Worm (Caenorhabditis elegans) whole organism, L4 larva: ENCODE data around the gene pho-9.

Experiments used
- F26F4.8 ChIP-seq: fragments of 200-800 bp; sonication (Bioruptor generic); conservative IDR thresholded peaks from 2 replicates; pipeline ENCODE4 v1.3.6; 2022; ENCODE audit warnings: missing genetic modification characterization, missing compliant biosample characterization
- F37D6.2 ChIP-seq: sonication (generic microtip); optimal IDR thresholded peaks from 2 replicates; lab custom pipeline; 2016; ENCODE audit warnings: mild to moderate bottlenecking, missing genetic modification characterization, missing compliant biosample characterization
- F44E2.7 ChIP-seq: fragments of 200-800 bp; sonication (Bioruptor generic); IDR thresholded peaks from 2 replicates; pipeline ENCODE4 v2.1.2; 2022; ENCODE audit warnings: missing genetic modification characterization, missing compliant biosample characterization
- F49E8.2 ChIP-seq: sonication (generic microtip); optimal IDR thresholded peaks from 2 replicates; lab custom pipeline; 2016; ENCODE audit warnings: missing compliant biosample characterization, mild to moderate bottlenecking, missing genetic modification characterization, borderline replicate concordance
- aha-1 ChIP-seq: fragments of 150-350 bp; peaks from one replicate; lab custom pipeline; 2014; ENCODE audit warnings: missing biosample characterization, missing genetic modification characterization
- ceh-82 ChIP-seq: sonication (generic microtip); optimal IDR thresholded peaks from 2 replicates; lab custom pipeline; 2017; ENCODE audit warnings: missing biosample characterization, missing genetic modification characterization
- ctbp-1 ChIP-seq: fragments of 200-800 bp; sonication (Bioruptor generic); IDR thresholded peaks from 2 replicates; pipeline ENCODE4 v1.3.6; 2022; ENCODE audit warnings: missing genetic modification reagents, missing genetic modification characterization, missing compliant biosample characterization
- daf-12 ChIP-seq: fragments of 150-350 bp; optimal IDR thresholded peaks from 2 replicates; lab custom pipeline; 2014; ENCODE audit warnings: missing biosample characterization, missing genetic modification reagents, missing genetic modification characterization
- daf-16 ChIP-seq, 3 experiments: sonication (generic microtip); optimal IDR thresholded peaks; 2 replicates each; lab custom pipeline; 2016 to 2017; ENCODE audit warnings: missing genetic modification characterization in 3 of 3, missing genetic modification reagents in 3 of 3, mild to moderate bottlenecking in 2 of 3, missing compliant biosample characterization in 2 of 3, missing biosample characterization in 1 of 3, moderate library complexity in 1 of 3
- dmd-6 ChIP-seq: fragments of 200-800 bp; sonication (Bioruptor generic); IDR thresholded peaks from 2 replicates; pipeline ENCODE4 v1.3.6; 2022; ENCODE audit warnings: missing genetic modification reagents, missing genetic modification characterization, missing compliant biosample characterization
- dmd-8 ChIP-seq: fragments of 200-800 bp; sonication (Bioruptor generic); IDR thresholded peaks from 2 replicates; pipeline ENCODE4 v1.3.6; 2022; ENCODE audit warnings: missing genetic modification characterization, missing compliant biosample characterization
- dve-1 ChIP-seq: sonication (generic microtip); optimal IDR thresholded peaks from 2 replicates; lab custom pipeline; 2017; ENCODE audit warnings: antibody characterized with exemption, mild to moderate bottlenecking, missing genetic modification characterization, missing compliant biosample characterization; ENCODE audit not compliant: insufficient read depth
- hlh-11 ChIP-seq: fragments of 200-800 bp; sonication (Bioruptor generic); optimal IDR thresholded peaks from 2 replicates; lab custom pipeline; 2018; ENCODE audit warnings: mild to moderate bottlenecking, missing genetic modification characterization, missing compliant biosample characterization
- lim-7 ChIP-seq: fragments of 200-800 bp; sonication (Bioruptor generic); IDR thresholded peaks from 2 replicates; pipeline ENCODE4 v1.3.6; 2022; ENCODE audit warnings: missing genetic modification characterization, missing compliant biosample characterization
- lin-1 ChIP-seq: fragments of 200-800 bp; sonication (Bioruptor generic); IDR thresholded peaks from 2 replicates; pipeline ENCODE4 v1.3.6; 2022; ENCODE audit warnings: missing genetic modification reagents, missing genetic modification characterization, missing compliant biosample characterization
- lin-15B ChIP-seq: fragments of 150-350 bp; sonication (generic microtip); optimal IDR thresholded peaks from 3 replicates; lab custom pipeline; 2014; ENCODE audit warnings: missing biosample characterization, missing genetic modification characterization
- lin-38 ChIP-seq: fragments of 200-800 bp; sonication (Bioruptor generic); IDR thresholded peaks from 2 replicates; pipeline ENCODE4 v1.3.6; 2022; ENCODE audit warnings: missing genetic modification reagents, missing genetic modification characterization, missing compliant biosample characterization
- lin-39 ChIP-seq: fragments of 150-350 bp; optimal IDR thresholded peaks from 2 replicates; lab custom pipeline; 2014; ENCODE audit warnings: missing biosample characterization, missing genetic modification reagents, missing genetic modification characterization
- lir-3 ChIP-seq: sonication (generic microtip); optimal IDR thresholded peaks from 2 replicates; lab custom pipeline; 2016; ENCODE audit warnings: mild to moderate bottlenecking, missing genetic modification characterization, missing compliant biosample characterization
- mes-2 ChIP-seq: sonication (generic microtip); optimal IDR thresholded peaks from 2 replicates; lab custom pipeline; 2016; ENCODE audit warnings: missing genotype, mild to moderate bottlenecking, missing genetic modification characterization, missing compliant biosample characterization; ENCODE audit not compliant: poor library complexity, severe bottlenecking
- nhr-237 ChIP-seq: sonication (generic microtip); optimal IDR thresholded peaks from 2 replicates; lab custom pipeline; 2017; ENCODE audit warnings: missing biosample characterization, missing genetic modification characterization
- nhr-28 ChIP-seq: fragments of 150-350 bp; optimal IDR thresholded peaks from 2 replicates; lab custom pipeline; 2014; ENCODE audit warnings: missing biosample characterization, missing genetic modification characterization
- nhr-42 ChIP-seq: fragments of 200-800 bp; sonication (Bioruptor generic); IDR thresholded peaks from 2 replicates; pipeline ENCODE4 v1.3.6; 2022; ENCODE audit warnings: missing genetic modification characterization, missing compliant biosample characterization
- nhr-48 ChIP-seq: sonication (generic microtip); optimal IDR thresholded peaks from 2 replicates; lab custom pipeline; 2016; ENCODE audit warnings: mild to moderate bottlenecking, missing genetic modification characterization, missing compliant biosample characterization
- nhr-77 ChIP-seq: fragments of 150-350 bp; optimal IDR thresholded peaks from 2 replicates; lab custom pipeline; 2014; ENCODE audit warnings: missing biosample characterization, missing genetic modification characterization
- php-3 ChIP-seq: fragments of 200-800 bp; sonication (Bioruptor generic); IDR thresholded peaks from 2 replicates; pipeline ENCODE4 v1.3.6; 2022; ENCODE audit warnings: missing genetic modification reagents, missing genetic modification characterization, missing compliant biosample characterization
- pqm-1 ChIP-seq: sonication (generic microtip); optimal IDR thresholded peaks from 2 replicates; lab custom pipeline; 2017; ENCODE audit warnings: missing biosample characterization, missing genetic modification characterization
- snpc-1.2 ChIP-seq: fragments of 200-800 bp; sonication (Bioruptor generic); IDR thresholded peaks from 2 replicates; pipeline ENCODE4 v1.3.6; 2022; ENCODE audit warnings: missing genetic modification reagents, missing genetic modification characterization, missing compliant biosample characterization
- tra-1 ChIP-seq: fragments of 200-800 bp; sonication (Bioruptor generic); IDR thresholded peaks from 2 replicates; pipeline ENCODE4 v1.3.6; 2022; ENCODE audit warnings: missing genetic modification reagents, missing genetic modification characterization, missing compliant biosample characterization
- unc-130 ChIP-seq: sonication (generic microtip); optimal IDR thresholded peaks from 2 replicates; lab custom pipeline; 2016; ENCODE audit warnings: missing genetic modification reagents, missing genetic modification characterization, missing compliant biosample characterization
- ztf-11 ChIP-seq: fragments of 150-350 bp; optimal IDR thresholded peaks from 2 replicates; lab custom pipeline; 2014; ENCODE audit warnings: missing biosample characterization, missing genetic modification characterization

The pho-9 gene

ce11 chrIII:2733606-2734183, 26.9 kb downstream of the pho-9 start, which contains the start of gene Y71H2AM.12:
Y71H2AM.12 (minus strand) TSS chrIII:2734091.
- TF ChIP-seq aha-1 (peak; percentile 35), nhr-48 (tag; lab: Kevin White, UChicago) (peak; percentile 12), dmd-6 (peak; percentile 62), hlh-11 (peak; percentile 61), F26F4.8 (GFP tag; lab: Robert Waterston, UW) (no peak), lin-15B (no peak), tra-1 (GFP tag; lab: Robert Waterston, UW) (0 out of 2 replicates have a peak, but pooled peaks have one; percentile 55), nhr-42 (GFP tag; lab: Robert Waterston, UW) (no peak), daf-16 (GFP tag; optimal IDR thresholded peaks at IDR 0.05; lab: Kevin White, UChicago) (no peak), daf-16 (tag; optimal IDR thresholded peaks at IDR 0.05; lab: Kevin White, UChicago) (peak; percentile 25), ctbp-1 (no peak), nhr-77 (tag; lab: Kevin White, UChicago) (peak; percentile 44), pqm-1 (tag; lab: Kevin White, UChicago) (peak; percentile 34), ceh-82 (tag; lab: Kevin White, UChicago) (no peak), dve-1 (tag; lab: Kevin White, UChicago) (peak; percentile 40), F44E2.7 (no peak), lim-7 (GFP tag; lab: Robert Waterston, UW) (no peak), lir-3 (tag; lab: Kevin White, UChicago) (no peak), lin-39 (tag; lab: Kevin White, UChicago) (no peak), lin-1 (GFP tag; lab: Robert Waterston, UW) (peak; percentile 6; the same call in 1 of the 2 replicates), nhr-28 (tag; lab: Kevin White, UChicago) (peak; percentile 30), snpc-1.2 (no peak), mes-2 (no peak), daf-12 (no peak)

ce11 chrIII:2725221-2726203, 35.1 kb downstream of the pho-9 start, which contains the start of gene cosa-1:
cosa-1 (plus strand) TSS chrIII:2726116.
- TF ChIP-seq ztf-11 (tag; lab: Kevin White, UChicago) (no peak), mes-2 (no peak), F49E8.2 (tag; lab: Kevin White, UChicago) (peak; percentile 86), hlh-11 (peak; percentile 69), unc-130 (GFP tag; lab: Kevin White, UChicago) (peak; percentile 63), daf-16 (GFP tag; optimal IDR thresholded peaks at IDR 0.05; lab: Kevin White, UChicago) (peak in 1 of 2 experiments; percentile 13), daf-16 (tag; optimal IDR thresholded peaks at IDR 0.05; lab: Kevin White, UChicago) (no peak), lin-38 (GFP tag; lab: Robert Waterston, UW) (0 out of 2 replicates have a peak, but pooled peaks have one; percentile 28), dve-1 (tag; lab: Kevin White, UChicago) (peak; percentile 17), nhr-237 (tag; lab: Kevin White, UChicago) (no peak)

DNA sequence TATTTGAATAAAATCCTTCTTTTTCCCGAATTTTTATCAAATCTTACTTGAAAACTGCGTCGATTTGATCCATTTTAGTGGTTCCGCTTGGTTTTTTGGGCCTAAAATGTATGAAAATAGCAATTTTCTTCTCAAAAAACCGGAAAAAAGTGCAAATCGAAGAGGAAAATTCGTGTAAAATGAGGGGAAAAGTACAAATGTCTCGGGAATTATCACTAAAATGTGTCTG, 35.7 kb downstream of the pho-9 start, which contains the start of gene Y71H2AM.11:
Gene Y71H2AM.11, minus strand, starts transcription at position 101 of the 229 bp plus-strand sequence.
- TF ChIP-seq F37D6.2 (tag; lab: Kevin White, UChicago), result no peak
- TF ChIP-seq ceh-82 (tag; lab: Kevin White, UChicago), result no peak
- TF ChIP-seq, all 104 proteins: peak for 0

DNA sequence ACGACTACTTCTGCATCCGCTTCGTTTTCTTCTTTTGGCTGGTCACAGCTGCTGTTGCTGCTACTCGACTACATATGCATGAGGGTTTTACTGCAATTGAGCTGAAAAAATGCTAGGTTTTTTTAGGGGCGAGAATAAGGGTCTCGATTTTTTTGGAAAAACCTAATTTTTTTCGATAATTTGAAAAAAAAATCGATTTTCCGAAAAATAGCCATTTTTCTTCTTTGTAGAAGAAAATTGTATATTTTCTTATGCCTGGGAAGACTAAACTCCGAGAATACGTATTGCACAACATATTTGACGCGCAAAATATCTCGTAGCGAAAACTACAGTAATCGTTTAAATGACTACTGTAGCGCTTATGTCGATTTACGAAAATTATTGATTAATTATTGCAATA, 44.1 kb downstream of the pho-9 start, which contains the start of gene tmem-132:
Gene tmem-132, minus strand, starts transcription at position 101 of the 400 bp plus-strand sequence.
- TF ChIP-seq tra-1 (GFP tag; lab: Robert Waterston, UW) (0 out of 2 replicates have a peak, but pooled peaks have one; percentile 15), dmd-8 (no peak), php-3 (GFP tag; lab: Robert Waterston, UW) (no peak)
